Fruit fly (Drosophila melanogaster) whole organism, embryonic: ENCODE data around the gene Ada1-1.

Source experiments
- Bdp1 ChIP-seq: fragments of 200-800 bp; sonication (Bioruptor generic); optimal IDR thresholded peaks from 3 replicates; lab custom pipeline; 2016; ENCODE audit warnings: missing biosample characterization, missing genetic modification characterization
- Bteb2 ChIP-seq: fragments of 200-800 bp; sonication (Bioruptor generic); optimal IDR thresholded peaks from 2 replicates; lab custom pipeline; 2016; ENCODE audit warnings: missing biosample characterization, missing genetic modification characterization
- CG10565 ChIP-seq: fragments of 200-800 bp; sonication (Bioruptor generic); optimal IDR thresholded peaks from 3 replicates; lab custom pipeline; 2016; ENCODE audit warnings: missing biosample characterization, mild to moderate bottlenecking, missing genetic modification characterization
- CG10959 ChIP-seq: fragments of 200-800 bp; sonication (Bioruptor generic); IDR thresholded peaks from 2 replicates; pipeline ENCODE4 v1.3.6; 2022; ENCODE audit warnings: missing biosample characterization, missing genetic modification characterization
- CG11398 ChIP-seq: fragments of 200-800 bp; sonication (Bioruptor generic); optimal IDR thresholded peaks from 2 replicates; lab custom pipeline; 2016; ENCODE audit warnings: missing biosample characterization, missing genetic modification characterization
- CG11504 ChIP-seq: fragments of 200-800 bp; sonication (Bioruptor generic); optimal IDR thresholded peaks from 3 replicates; lab custom pipeline; 2019; ENCODE audit warnings: missing biosample characterization, mild to moderate bottlenecking, missing genetic modification characterization, moderate library complexity
- CG13296 ChIP-seq: fragments of 200-800 bp; sonication (Bioruptor generic); optimal IDR thresholded peaks from 3 replicates; lab custom pipeline; 2018; ENCODE audit warnings: missing biosample characterization, mild to moderate bottlenecking, missing genetic modification characterization
- CG15514 ChIP-seq: fragments of 200-800 bp; sonication (Bioruptor generic); optimal IDR thresholded peaks from 3 replicates; lab custom pipeline; 2017; ENCODE audit warnings: missing biosample characterization, missing genetic modification characterization, mild to moderate bottlenecking, moderate library complexity, missing genetic modification reagents
- CG17612 ChIP-seq: fragments of 200-800 bp; sonication (Bioruptor generic); IDR thresholded peaks from 2 replicates; pipeline ENCODE4 v1.3.6; 2022; ENCODE audit warnings: missing biosample characterization, missing genetic modification characterization
- CG18011 ChIP-seq: fragments of 200-800 bp; sonication (Bioruptor generic); optimal IDR thresholded peaks from 2 replicates; lab custom pipeline; 2017; ENCODE audit warnings: missing biosample characterization, missing genetic modification characterization, mild to moderate bottlenecking, moderate library complexity, missing genotype
- CG18262 ChIP-seq: fragments of 200-800 bp; optimal IDR thresholded peaks from 3 replicates; lab custom pipeline; 2019; ENCODE audit warnings: missing biosample characterization, mild to moderate bottlenecking, missing genetic modification characterization, moderate library complexity
- CG1832 ChIP-seq: fragments of 200-800 bp; sonication (Bioruptor generic); optimal IDR thresholded peaks from 2 replicates; lab custom pipeline; 2017; ENCODE audit warnings: missing biosample characterization, mild to moderate bottlenecking, missing genetic modification characterization, inconsistent platforms
- CG31224 ChIP-seq: fragments of 200-800 bp; sonication (Bioruptor generic); IDR thresholded peaks from 2 replicates; pipeline ENCODE4 v1.3.6; 2022; ENCODE audit warnings: missing biosample characterization, missing genetic modification characterization
- CG3995 ChIP-seq: fragments of 200-800 bp; sonication (Bioruptor generic); optimal IDR thresholded peaks from 3 replicates; lab custom pipeline; 2016; ENCODE audit warnings: missing biosample characterization, missing genetic modification characterization
- CG4360 ChIP-seq: fragments of 200-800 bp; sonication (Bioruptor generic); IDR thresholded peaks from 2 replicates; pipeline ENCODE4 v1.3.6; 2022; ENCODE audit warnings: missing biosample characterization, missing genetic modification characterization
- CG6175 ChIP-seq: fragments of 200-800 bp; sonication (Bioruptor generic); IDR thresholded peaks from 3 replicates; pipeline ENCODE4 v1.3.6; 2022; ENCODE audit warnings: missing biosample characterization, missing genetic modification characterization
- CG7786 ChIP-seq: fragments of 200-800 bp; sonication (Bioruptor generic); optimal IDR thresholded peaks from 2 replicates; lab custom pipeline; 2016; ENCODE audit warnings: missing biosample characterization, missing genetic modification characterization
- CG9215 ChIP-seq: fragments of 200-800 bp; sonication (Bioruptor generic); IDR thresholded peaks from 2 replicates; pipeline ENCODE4 v1.3.6; 2022; ENCODE audit warnings: missing biosample characterization, missing genetic modification characterization
- CG9817 ChIP-seq: fragments of 200-800 bp; sonication (Bioruptor generic); optimal IDR thresholded peaks from 2 replicates; lab custom pipeline; 2018; ENCODE audit warnings: missing biosample characterization, mild to moderate bottlenecking, missing genetic modification characterization, moderate library complexity
- ERR ChIP-seq: fragments of 200-800 bp; sonication (Bioruptor generic); optimal IDR thresholded peaks from 2 replicates; lab custom pipeline; 2016; ENCODE audit warnings: missing biosample characterization, missing genetic modification characterization
- Fer1 ChIP-seq: fragments of 200-800 bp; sonication (Bioruptor generic); optimal IDR thresholded peaks from 2 replicates; lab custom pipeline; 2017; ENCODE audit warnings: missing biosample characterization, mild to moderate bottlenecking, missing genetic modification characterization
- Fer3 ChIP-seq: fragments of 200-800 bp; sonication (Bioruptor generic); optimal IDR thresholded peaks from 2 replicates; lab custom pipeline; 2018; ENCODE audit warnings: missing biosample characterization, mild to moderate bottlenecking, missing genetic modification characterization, moderate library complexity
- Gsc ChIP-seq: fragments of 200-800 bp; sonication (Bioruptor generic); IDR thresholded peaks from 2 replicates; pipeline ENCODE4 v1.3.6; 2022; ENCODE audit warnings: missing biosample characterization, missing genetic modification characterization
- Gug ChIP-seq: fragments of 200-800 bp; sonication (Bioruptor generic); IDR thresholded peaks from 4 replicates; pipeline ENCODE4 v1.3.6; 2022; ENCODE audit warnings: missing biosample characterization, missing genetic modification characterization
- HLH3B ChIP-seq: fragments of 200-800 bp; sonication (Bioruptor generic); IDR thresholded peaks from 2 replicates; pipeline ENCODE4 v1.3.6; 2022; ENCODE audit warnings: missing biosample characterization, missing genetic modification characterization
- HLH54F ChIP-seq: fragments of 200-800 bp; sonication (Bioruptor generic); optimal IDR thresholded peaks from 3 replicates; lab custom pipeline; 2016; ENCODE audit warnings: missing biosample characterization, missing genetic modification characterization
- HmgZ ChIP-seq: fragments of 200-800 bp; sonication (Bioruptor generic); optimal IDR thresholded peaks from 2 replicates; lab custom pipeline; 2018; ENCODE audit warnings: missing biosample characterization, mild to moderate bottlenecking, missing genetic modification characterization
- Hr78 ChIP-seq, 2 experiments: fragments of 200-800 bp in 1 of 2; fragments of >200 bp in 1 of 2; sonication (Bioruptor generic) in 1 of 2; optimal IDR thresholded peaks; 2 replicates each; lab custom pipeline; 2017 to 2019; ENCODE audit warnings: missing biosample characterization in 2 of 2, missing genetic modification characterization in 2 of 2, mild to moderate bottlenecking in 1 of 2, moderate library complexity in 1 of 2
- Nf-YC ChIP-seq: fragments of 200-800 bp; optimal IDR thresholded peaks from 3 replicates; lab custom pipeline; 2019; ENCODE audit warnings: missing biosample characterization, mild to moderate bottlenecking, missing genetic modification characterization, moderate library complexity
- Sry-β ChIP-seq: fragments of 200-800 bp; sonication (Bioruptor generic); optimal IDR thresholded peaks from 2 replicates; lab custom pipeline; 2018; ENCODE audit warnings: missing biosample characterization, mild to moderate bottlenecking, missing genetic modification characterization, moderate library complexity
- Usf ChIP-seq: fragments of 200-800 bp; sonication (Bioruptor generic); optimal IDR thresholded peaks from 2 replicates; lab custom pipeline; 2017; ENCODE audit warnings: missing genotype, missing biosample characterization, missing genetic modification characterization
- al ChIP-seq: fragments of 200-800 bp; sonication (Bioruptor generic); IDR thresholded peaks from 2 replicates; pipeline ENCODE4 v1.3.6; 2022; ENCODE audit warnings: missing biosample characterization, missing genetic modification characterization
- bab2 ChIP-seq: fragments of 200-800 bp; sonication (Bioruptor generic); optimal IDR thresholded peaks from 2 replicates; lab custom pipeline; 2016; ENCODE audit warnings: missing biosample characterization, missing genetic modification characterization
- bbx ChIP-seq: fragments of 200-800 bp; sonication (Bioruptor generic); IDR thresholded peaks from 2 replicates; pipeline ENCODE4 v1.3.6; 2022; ENCODE audit warnings: missing biosample characterization, missing genetic modification characterization; ENCODE audit not compliant: partially characterized antibody
- cas ChIP-seq: fragments of 200-800 bp; sonication (Bioruptor generic); IDR thresholded peaks from 2 replicates; pipeline ENCODE4 v1.3.6; 2022; ENCODE audit warnings: missing biosample characterization, missing genetic modification characterization
- crc ChIP-seq: fragments of 200-800 bp; sonication (Bioruptor generic); optimal IDR thresholded peaks from 2 replicates; lab custom pipeline; 2016; ENCODE audit warnings: missing biosample characterization, missing genetic modification characterization
- dmrt99B ChIP-seq: fragments of 200-800 bp; sonication (Bioruptor generic); optimal IDR thresholded peaks from 2 replicates; lab custom pipeline; 2018; ENCODE audit warnings: missing biosample characterization, mild to moderate bottlenecking, missing genetic modification characterization, moderate library complexity
- en ChIP-seq: fragments of 200-800 bp; sonication (Bioruptor generic); optimal IDR thresholded peaks from 2 replicates; lab custom pipeline; 2016; ENCODE audit warnings: missing biosample characterization, missing genetic modification characterization
- fd64A ChIP-seq: fragments of 200-800 bp; sonication (Bioruptor generic); optimal IDR thresholded peaks from 3 replicates; lab custom pipeline; 2018; ENCODE audit warnings: missing biosample characterization, mild to moderate bottlenecking, missing genetic modification characterization
- fru ChIP-seq: fragments of >200 bp; optimal IDR thresholded peaks from 2 replicates; lab custom pipeline; 2017
- gsb ChIP-seq: fragments of 200-800 bp; sonication (Bioruptor generic); IDR thresholded peaks from 2 replicates; pipeline ENCODE4 v1.3.6; 2022; ENCODE audit warnings: missing biosample characterization, missing genetic modification characterization
- knrl ChIP-seq: fragments of 200-800 bp; sonication (Bioruptor generic); IDR thresholded peaks from 3 replicates; pipeline ENCODE4 v1.3.6; 2022; ENCODE audit warnings: missing biosample characterization, missing genetic modification characterization; ENCODE audit not compliant: partially characterized antibody
- nmo ChIP-seq: fragments of 200-800 bp; sonication (Bioruptor generic); optimal IDR thresholded peaks from 2 replicates; lab custom pipeline; 2018; ENCODE audit warnings: missing biosample characterization, mild to moderate bottlenecking, missing genetic modification characterization, moderate library complexity
- sna ChIP-seq: fragments of 200-800 bp; sonication (Bioruptor generic); IDR thresholded peaks from 2 replicates; pipeline ENCODE4 v1.3.6; 2022; ENCODE audit warnings: missing biosample characterization, missing genetic modification characterization; ENCODE audit not compliant: partially characterized antibody
- sr ChIP-seq: fragments of 200-800 bp; sonication (Bioruptor generic); IDR thresholded peaks from 3 replicates; pipeline ENCODE4 v1.3.6; 2022; ENCODE audit warnings: missing biosample characterization, missing genetic modification characterization
- toy ChIP-seq: fragments of 200-800 bp; sonication (Bioruptor generic); IDR thresholded peaks from 2 replicates; pipeline ENCODE4 v1.3.6; 2022; ENCODE audit warnings: missing biosample characterization, missing genetic modification characterization
- unc-4 ChIP-seq: fragments of 200-800 bp; sonication (Bioruptor generic); IDR thresholded peaks from 2 replicates; pipeline ENCODE4 v1.3.6; 2022; ENCODE audit warnings: missing biosample characterization, missing genetic modification characterization; ENCODE audit not compliant: partially characterized antibody
- usp ChIP-seq: fragments of >200 bp; optimal IDR thresholded peaks from 2 replicates; lab custom pipeline; 2017; ENCODE audit warnings: missing biosample characterization, missing genetic modification characterization
- z ChIP-seq: fragments of 200-800 bp; sonication (Bioruptor generic); IDR thresholded peaks from 3 replicates; pipeline ENCODE4 v1.3.6; 2022; ENCODE audit warnings: missing biosample characterization, missing genetic modification characterization
- zf30C ChIP-seq: fragments of 200-800 bp; sonication (Bioruptor generic); optimal IDR thresholded peaks from 3 replicates; lab custom pipeline; 2018; ENCODE audit warnings: missing biosample characterization, mild to moderate bottlenecking, missing genetic modification characterization

The Ada1-1 gene

dm6 chr2L:12002922-12003791 is 6.5 kb downstream of the Ada1-1 start (continued):
- TF ChIP-seq CG15514 (GFP tag; lab: Kevin White, UChicago) (peak; percentile 93), CG18262 (tag; lab: Kevin White, UChicago) (peak; percentile 18), usp (GFP tag; lab: Kevin White, UChicago) (no peak), gsb (no peak), CG9215 (no peak), CG17612 (GFP tag; lab: Robert Waterston, UW) (no peak), CG11398 (GFP tag; lab: Kevin White, UChicago) (no peak), CG7786 (GFP tag; lab: Kevin White, UChicago) (peak; percentile 15), bbx (GFP tag; lab: Robert Waterston, UW) (no peak), Nf-YC (tag; lab: Kevin White, UChicago) (no peak), HmgZ (tag; lab: Kevin White, UChicago) (no peak), CG1832 (no peak), ERR (peak; percentile 37), CG4360 (GFP tag; lab: Robert Waterston, UW) (no peak), sr (no peak), sna (GFP tag; lab: Robert Waterston, UW) (no peak), fd64A (GFP tag; lab: Kevin White, UChicago) (no peak), Gug (no peak), CG10959 (GFP tag; lab: Robert Waterston, UW) (no peak), en (no peak), knrl (GFP tag; lab: Robert Waterston, UW) (no peak), HLH54F (peak; percentile 29), fru (lab: Kevin White, UChicago) (no peak), unc-4 (GFP tag; lab: Robert Waterston, UW) (no peak), Bdp1 (GFP tag; lab: Kevin White, UChicago) (no peak), HLH3B (GFP tag; lab: Robert Waterston, UW) (no peak), zf30C (GFP tag; lab: Kevin White, UChicago) (no peak), CG3995 (GFP tag; lab: Kevin White, UChicago) (no peak), bab2 (GFP tag; lab: Kevin White, UChicago) (peak; percentile 25), toy (GFP tag; lab: Robert Waterston, UW) (no peak), al (GFP tag; lab: Robert Waterston, UW) (no peak), CG9817 (peak; percentile 11), CG31224 (GFP tag; lab: Robert Waterston, UW) (no peak), Fer1 (peak; percentile 92), Bteb2 (GFP tag; lab: Kevin White, UChicago) (no peak), crc (GFP tag; lab: Kevin White, UChicago) (no peak), CG6175 (GFP tag; lab: Robert Waterston, UW) (no peak), CG11504 (tag; lab: Kevin White, UChicago) (peak; percentile 33), Gsc (GFP tag; lab: Robert Waterston, UW) (no peak), Sry-β (GFP tag; lab: Kevin White, UChicago) (no peak), nmo (GFP tag; lab: Kevin White, UChicago) (peak; percentile 36), dmrt99B (tag; lab: Kevin White, UChicago) (peak; percentile 44), CG10565 (GFP tag; lab: Kevin White, UChicago) (no peak), Usf (GFP tag; lab: Kevin White, UChicago) (no peak), CG13296 (peak; percentile 39), CG18011 (GFP tag; lab: Kevin White, UChicago) (no peak), Hr78 (GFP tag; optimal IDR thresholded peaks at IDR 0.05; lab: Kevin White, UChicago) (peak in 1 of 2 experiments; percentile 91), Fer3 (tag; lab: Kevin White, UChicago) (peak; percentile 43), cas (GFP tag; lab: Robert Waterston, UW) (no peak), z (GFP tag; lab: Robert Waterston, UW) (no peak)
